Worm (Caenorhabditis elegans): ENCODE measurements around the gene R08D7.4.

The R08D7.4 gene

ce11 chrIII:8980892-8981291, 9.2 kb downstream of the R08D7.4 start (continued):
- no peak for TF ChIP-seq dpff-1 (tag; optimal IDR thresholded peaks at IDR 0.05)
- TF ChIP-seq ceh-40 (GFP tag; IDR thresholded peaks at IDR 0.05) = no peak
- TF ChIP-seq K12H6.12 (tag; optimal IDR thresholded peaks at IDR 0.05) = no peak

- TF ChIP-seq F37B4.10 (GFP tag; IDR thresholded peaks at IDR 0.05) (no peak), aptf-2 (GFP tag; conservative IDR thresholded peaks at IDR 0.05) (no peak), zfh-2 (GFP tag; conservative IDR thresholded peaks at IDR 0.05) (peak; percentile 60; the same call in 1 of the 2 replicates), attf-6 (GFP tag; IDR thresholded peaks at IDR 0.05) (no peak), cebp-1 (GFP tag; IDR thresholded peaks at IDR 0.05) (no peak), cebp-1 (tag; optimal IDR thresholded peaks at IDR 0.05) (peak; percentile 24), lin-40 (tag; optimal IDR thresholded peaks at IDR 0.05) (peak; percentile 44), snpc-4 (GFP tag; optimal IDR thresholded peaks at IDR 0.05) (no peak), snpc-4 (tag; optimal IDR thresholded peaks at IDR 0.05) (peak in 1 of 4 experiments; percentile 16), chd-7 (tag; optimal IDR thresholded peaks at IDR 0.05) (peak; percentile 40), F57A8.1 (GFP tag; optimal IDR thresholded peaks at IDR 0.05) (no peak), mxl-1 (tag; optimal IDR thresholded peaks at IDR 0.05) (no peak), ets-4 (GFP tag; optimal IDR thresholded peaks at IDR 0.05) (no peak), F52B5.7 (tag; optimal IDR thresholded peaks at IDR 0.05) (peak; percentile 15), F33H1.4 (GFP tag; IDR thresholded peaks at IDR 0.05) (no peak), ceh-40 (GFP tag; IDR thresholded peaks at IDR 0.05) (no peak), fkh-3 (tag; optimal IDR thresholded peaks at IDR 0.05) (no peak), hmg-1.2 (GFP tag; IDR thresholded peaks at IDR 0.05) (peak; percentile 40; the same call in 1 of the 2 replicates), attf-5 (GFP tag; optimal IDR thresholded peaks at IDR 0.05) (no peak), T26A5.8 (tag; optimal IDR thresholded peaks at IDR 0.05) (no peak), lin-54 (GFP tag; optimal IDR thresholded peaks at IDR 0.05) (no peak), lin-35 (GFP tag; optimal IDR thresholded peaks at IDR 0.05) (no peak)
Measured at ce11 chrIII:8981847-8982479, 10.3 kb downstream of the R08D7.4 start, which contains the start of gene pde-2. TSS of gene pde-2 (minus strand) at chrIII:8981897.

ce11 chrIII:8983135-8983534, 11.4 kb downstream of the R08D7.4 start:
- TF ChIP-seq attf-6 (GFP tag; IDR thresholded peaks at IDR 0.05) = no peak
- no peak for TF ChIP-seq F57A8.1 (GFP tag; optimal IDR thresholded peaks at IDR 0.05)
- TF ChIP-seq attf-5 (GFP tag; optimal IDR thresholded peaks at IDR 0.05) = no peak
- TF ChIP-seq ets-4 (GFP tag; optimal IDR thresholded peaks at IDR 0.05) = no peak
- no peak for TF ChIP-seq lsl-1 (GFP tag; optimal IDR thresholded peaks at IDR 0.05)
- TF ChIP-seq ccch-3 (GFP tag; optimal IDR thresholded peaks at IDR 0.05) = no peak
- TF ChIP-seq Y56A3A.18 (GFP tag; IDR thresholded peaks at IDR 0.05) = no peak
- no peak for TF ChIP-seq B0336.3 (GFP tag; IDR thresholded peaks at IDR 0.05)
- TF ChIP-seq F52B5.7 (tag; optimal IDR thresholded peaks at IDR 0.05) = peak; percentile 24
- no peak for TF ChIP-seq Y79H2A.3 (GFP tag; conservative IDR thresholded peaks at IDR 0.05)
- no peak for TF ChIP-seq aptf-3 (GFP tag; IDR thresholded peaks at IDR 0.05)
- no peak for TF ChIP-seq sdz-38 (tag; optimal IDR thresholded peaks at IDR 0.05)
- peak; percentile 19 for TF ChIP-seq zim-3 (tag; optimal IDR thresholded peaks at IDR 0.05)
- no peak for TF ChIP-seq him-1 (tag; optimal IDR thresholded peaks at IDR 0.05)
- TF ChIP-seq K11D2.4 (GFP tag; IDR thresholded peaks at IDR 0.05) = 0 out of 2 replicates have a peak, but pooled peaks have one; percentile 16
- TF ChIP-seq mel-28 (tag; optimal IDR thresholded peaks at IDR 0.05; ENCODE audit: borderline replicate concordance) = no peak
- TF ChIP-seq hmg-20 (GFP tag; IDR thresholded peaks at IDR 0.05) = no peak
- no peak for TF ChIP-seq F23B12.7 (tag; optimal IDR thresholded peaks at IDR 0.05; ENCODE audit: insufficient read depth)
- TF ChIP-seq snpc-4 (GFP tag; optimal IDR thresholded peaks at IDR 0.05) = no peak
- TF ChIP-seq snpc-4 (tag; optimal IDR thresholded peaks at IDR 0.05) = no peak
- TF ChIP-seq F10E7.11 (tag; optimal IDR thresholded peaks at IDR 0.05) = no peak
- no peak for TF ChIP-seq F39B2.1 (GFP tag; IDR thresholded peaks at IDR 0.05)

Measured in whole organism, young adult.